Fruit fly (Drosophila melanogaster) whole organism, wandering third instar larva: ENCODE measurements around the gene Reph.

Source experiments
- fru ChIP-seq: fragments of 200-800 bp; sonication (Bioruptor generic); optimal IDR thresholded peaks from 3 replicates; lab custom pipeline; 2016; ENCODE audit warnings: missing biosample characterization, mild to moderate bottlenecking, missing genetic modification characterization
- psq ChIP-seq: fragments of 200-800 bp; sonication (Bioruptor generic); optimal IDR thresholded peaks from 3 replicates; lab custom pipeline; 2017; ENCODE audit warnings: missing biosample characterization, mild to moderate bottlenecking, missing genetic modification characterization, moderate library complexity

DNA sequence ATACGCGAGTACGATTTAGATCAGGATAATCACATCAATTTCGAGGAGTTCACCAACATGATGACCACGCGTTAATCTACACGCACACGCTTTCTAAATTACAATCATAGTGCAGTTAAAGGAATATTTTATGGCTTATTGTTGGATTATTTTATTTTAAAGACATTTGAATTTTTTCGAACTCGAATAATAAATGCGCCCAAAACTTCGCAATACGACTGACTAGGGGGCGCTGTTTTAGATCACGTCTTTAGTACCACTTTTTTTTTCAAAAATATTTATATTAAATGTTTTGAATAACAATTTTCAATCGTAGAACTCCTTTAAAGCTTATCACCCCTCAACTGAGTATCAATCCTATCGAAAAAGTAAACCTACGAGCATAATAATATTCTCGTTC is 17.9 kb upstream of the Reph start:
- no peak for TF ChIP-seq fru (GFP tag; lab: Kevin White, UChicago)
- TF ChIP-seq psq (GFP tag; lab: Kevin White, UChicago), result no peak
